Worm (Caenorhabditis elegans) whole organism, L3 larva: ENCODE measurements around the gene ZC266.1.

ENCODE experiments used
- ZK546.5 ChIP-seq: sonication (generic microtip); optimal IDR thresholded peaks from 2 replicates; lab custom pipeline; 2017; ENCODE audit warnings: missing biosample characterization, missing genetic modification characterization
- ama-1 ChIP-seq: fragments of 150-350 bp; optimal IDR thresholded peaks from 2 replicates; lab custom pipeline; 2018
- ceh-16 ChIP-seq: sonication (generic microtip); optimal IDR thresholded peaks from 2 replicates; lab custom pipeline; 2017; ENCODE audit warnings: missing biosample characterization, missing genetic modification characterization
- ceh-9 ChIP-seq: sonication (generic microtip); optimal IDR thresholded peaks from 2 replicates; lab custom pipeline; 2018; ENCODE audit warnings: missing biosample characterization, missing genetic modification characterization
- daf-12 ChIP-seq: fragments of 150-350 bp; optimal IDR thresholded peaks from 2 replicates; lab custom pipeline; 2014; ENCODE audit warnings: missing biosample characterization, missing genetic modification reagents, missing genetic modification characterization
- egl-27 ChIP-seq: sonication (generic microtip); optimal IDR thresholded peaks from 4 replicates; lab custom pipeline; 2017; ENCODE audit warnings: missing biosample characterization, missing genetic modification reagents, missing genetic modification characterization
- egl-5 ChIP-seq: fragments of 150-350 bp; optimal IDR thresholded peaks from 2 replicates; lab custom pipeline; 2017; ENCODE audit warnings: missing biosample characterization, missing genetic modification reagents, missing genetic modification characterization, inconsistent platforms
- elt-2 ChIP-seq: sonication (generic microtip); optimal IDR thresholded peaks from 2 replicates; lab custom pipeline; 2016; ENCODE audit warnings: missing genetic modification reagents, mild to moderate bottlenecking, missing genetic modification characterization, missing compliant biosample characterization
- eor-1 ChIP-seq, 2 experiments: fragments of 150-350 bp; optimal IDR thresholded peaks; 2 replicates each; lab custom pipeline; 2014 to 2018; ENCODE audit warnings: missing biosample characterization in 2 of 2, missing genetic modification characterization in 2 of 2
- fkh-10 ChIP-seq: sonication (generic microtip); optimal IDR thresholded peaks from 2 replicates; lab custom pipeline; 2017; ENCODE audit warnings: missing biosample characterization, missing genetic modification reagents, missing genetic modification characterization
- fkh-2 ChIP-seq: fragments of 150-350 bp; optimal IDR thresholded peaks from 2 replicates; lab custom pipeline; 2014; ENCODE audit warnings: missing biosample characterization, missing genetic modification reagents, missing genetic modification characterization
- fos-1 ChIP-seq: fragments of 150-350 bp; optimal IDR thresholded peaks from 2 replicates; lab custom pipeline; 2014; ENCODE audit warnings: missing biosample characterization, missing genetic modification characterization
- hmg-11 ChIP-seq: sonication (generic microtip); optimal IDR thresholded peaks from 2 replicates; lab custom pipeline; 2016; ENCODE audit warnings: missing genetic modification characterization, missing compliant biosample characterization
- jun-1 ChIP-seq: fragments of 150-350 bp; optimal IDR thresholded peaks from 2 replicates; lab custom pipeline; 2014; ENCODE audit warnings: missing biosample characterization, missing genetic modification reagents, missing genetic modification characterization
- lin-15B ChIP-seq: fragments of 150-350 bp; optimal IDR thresholded peaks from 2 replicates; lab custom pipeline; 2014; ENCODE audit warnings: missing biosample characterization, missing genetic modification characterization
- lin-39 ChIP-seq: fragments of 150-350 bp; optimal IDR thresholded peaks from 2 replicates; lab custom pipeline; 2018; ENCODE audit warnings: missing biosample characterization, missing genetic modification reagents, missing genetic modification characterization
- lsy-12 ChIP-seq: sonication (generic microtip); optimal IDR thresholded peaks from 2 replicates; lab custom pipeline; 2016; ENCODE audit warnings: mild to moderate bottlenecking, missing genetic modification characterization, missing compliant biosample characterization
- mml-1 ChIP-seq: fragments of 150-350 bp; sonication (generic microtip); optimal IDR thresholded peaks from 3 replicates; lab custom pipeline; 2014; ENCODE audit warnings: missing biosample characterization, missing genetic modification characterization
- nfya-1 ChIP-seq: sonication (generic microtip); optimal IDR thresholded peaks from 2 replicates; lab custom pipeline; 2017; ENCODE audit warnings: missing genetic modification characterization, mild to moderate bottlenecking, missing compliant biosample characterization, antibody characterized with exemption, moderate library complexity; ENCODE audit not compliant: insufficient read depth
- nhr-11 ChIP-seq: fragments of 150-350 bp; optimal IDR thresholded peaks from 2 replicates; lab custom pipeline; 2014; ENCODE audit warnings: missing biosample characterization, missing genetic modification characterization
- nhr-12 ChIP-seq: fragments of 150-350 bp; optimal IDR thresholded peaks from 2 replicates; lab custom pipeline; 2014; ENCODE audit warnings: missing biosample characterization, missing genetic modification characterization
- nhr-23 ChIP-seq: fragments of 150-350 bp; optimal IDR thresholded peaks from 2 replicates; lab custom pipeline; 2014; ENCODE audit warnings: missing biosample characterization, missing genetic modification reagents, missing genetic modification characterization
- nhr-28 ChIP-seq: fragments of 150-350 bp; optimal IDR thresholded peaks from 2 replicates; lab custom pipeline; 2014; ENCODE audit warnings: missing biosample characterization, missing genetic modification characterization
- nhr-43 ChIP-seq: sonication (generic microtip); optimal IDR thresholded peaks from 2 replicates; lab custom pipeline; 2016; ENCODE audit warnings: mild to moderate bottlenecking, missing genetic modification characterization, missing compliant biosample characterization; ENCODE audit not compliant: poor library complexity, severe bottlenecking
- nhr-67 ChIP-seq: fragments of 150-350 bp; optimal IDR thresholded peaks from 2 replicates; lab custom pipeline; 2014; ENCODE audit warnings: missing biosample characterization, missing genetic modification characterization
- nhr-76 ChIP-seq: fragments of 150-350 bp; sonication (generic microtip); optimal IDR thresholded peaks from 5 replicates; lab custom pipeline; 2014; ENCODE audit warnings: missing biosample characterization, missing genetic modification characterization
- nhr-77 ChIP-seq: fragments of 150-350 bp; optimal IDR thresholded peaks from 2 replicates; lab custom pipeline; 2014; ENCODE audit warnings: missing biosample characterization, missing genetic modification characterization
- pha-4 ChIP-seq: fragments of 150-350 bp; optimal IDR thresholded peaks from 2 replicates; lab custom pipeline; 2014; ENCODE audit warnings: missing biosample characterization, missing genetic modification reagents, missing genetic modification characterization
- pqm-1 ChIP-seq: fragments of 150-350 bp; optimal IDR thresholded peaks from 2 replicates; lab custom pipeline; 2017; ENCODE audit warnings: missing biosample characterization, missing genetic modification characterization, inconsistent platforms
- sea-2 ChIP-seq: fragments of 150-350 bp; sonication (generic microtip); optimal IDR thresholded peaks from 4 replicates; lab custom pipeline; 2014; ENCODE audit warnings: missing biosample characterization, missing genetic modification reagents, missing genetic modification characterization
- skn-1 ChIP-seq: fragments of 150-350 bp; optimal IDR thresholded peaks from 2 replicates; lab custom pipeline; 2014; ENCODE audit warnings: missing biosample characterization, missing genetic modification characterization
- snpc-4 ChIP-seq: fragments of 150-350 bp; optimal IDR thresholded peaks from 2 replicates; lab custom pipeline; 2014; ENCODE audit warnings: missing biosample characterization, missing genetic modification characterization
- unc-62 ChIP-seq: fragments of 150-350 bp; sonication (generic microtip); optimal IDR thresholded peaks from 4 replicates; lab custom pipeline; 2014; ENCODE audit warnings: missing biosample characterization, missing genetic modification reagents, missing genetic modification characterization
- zag-1 ChIP-seq: fragments of 150-350 bp; optimal IDR thresholded peaks from 2 replicates; lab custom pipeline; 2014; ENCODE audit warnings: missing biosample characterization, missing genetic modification characterization
- ztf-11 ChIP-seq: fragments of 150-350 bp; optimal IDR thresholded peaks from 2 replicates; lab custom pipeline; 2014; ENCODE audit warnings: missing biosample characterization, missing genetic modification characterization

Gene ZC266.1

ce11 chrV:4731154-4731961 is 31.3 kb upstream of the ZC266.1 start, which contains the start of gene F39G3.3:
F39G3.3 (plus strand) TSS chrV:4731911.
- TF ChIP-seq pha-4 (tag; lab: Kevin White, UChicago), result peak; percentile 77
- TF ChIP-seq mml-1 (tag; lab: Kevin White, UChicago), result no peak
- TF ChIP-seq lin-39 (tag; lab: Kevin White, UChicago), result peak; percentile 94
- TF ChIP-seq hmg-11 (tag; lab: Kevin White, UChicago), result peak; percentile 81
- TF ChIP-seq skn-1 (tag; lab: Kevin White, UChicago), result peak; percentile 52
- peak; percentile 72 for TF ChIP-seq nfya-1
- peak; percentile 24 for TF ChIP-seq ama-1 (lab: Kevin White, UChicago)
- TF ChIP-seq nhr-23 (tag; lab: Kevin White, UChicago), result peak; percentile 45
- no peak for TF ChIP-seq fkh-2 (tag; lab: Kevin White, UChicago)
- peak; percentile 4 for TF ChIP-seq pqm-1 (tag; lab: Kevin White, UChicago)
- TF ChIP-seq daf-12 (tag; lab: Kevin White, UChicago), result no peak
- TF ChIP-seq fkh-10 (GFP tag; lab: Kevin White, UChicago), result no peak
- TF ChIP-seq elt-2 (tag; lab: Kevin White, UChicago), result peak; percentile 33
- no peak for TF ChIP-seq nhr-28 (tag; lab: Kevin White, UChicago)
- TF ChIP-seq lin-15B (tag; lab: Kevin White, UChicago), result peak; percentile 11
- peak; percentile 58 for TF ChIP-seq nhr-43 (tag; lab: Kevin White, UChicago)
- TF ChIP-seq egl-5, result peak; percentile 80

DNA sequence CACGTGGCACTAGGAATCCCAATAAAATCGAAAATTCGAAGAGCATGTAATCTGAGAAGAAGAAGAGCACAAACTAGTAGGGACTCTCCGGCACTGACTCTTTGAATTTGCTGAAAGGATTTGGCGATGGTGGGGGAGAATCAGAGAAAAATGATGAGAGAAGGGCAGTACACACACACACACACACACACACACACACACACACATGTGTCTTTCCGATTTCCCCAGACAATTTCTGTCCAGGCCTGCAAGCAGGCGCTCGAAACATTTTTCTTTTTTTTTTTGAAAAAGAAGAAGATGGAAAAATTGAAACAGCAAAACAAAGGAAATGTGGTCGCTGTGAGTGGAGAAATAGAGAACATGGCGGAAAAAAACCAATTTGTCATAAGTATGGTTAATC is 30.0 kb upstream of the ZC266.1 start, which contains the start of gene tig-2:
Gene tig-2, minus strand, starts transcription at position 87 of the 400 bp plus-strand sequence.
- TF ChIP-seq snpc-4 (tag; lab: Kevin White, UChicago) (no peak), elt-2 (tag; lab: Kevin White, UChicago) (no peak), ztf-11 (tag; lab: Kevin White, UChicago) (no peak), egl-27 (tag; lab: Kevin White, UChicago) (no peak), ceh-9 (tag; lab: Kevin White, UChicago) (no peak), sea-2 (GFP tag; lab: Kevin White, UChicago) (no peak), egl-5 (no peak), ceh-16 (tag; lab: Kevin White, UChicago) (no peak), nhr-43 (tag; lab: Kevin White, UChicago) (no peak), nfya-1 (peak; percentile 27), skn-1 (tag; lab: Kevin White, UChicago) (no peak), lin-39 (tag; lab: Kevin White, UChicago) (peak; percentile 36)

- no peak for TF ChIP-seq zag-1
- TF ChIP-seq egl-27 (tag; lab: Kevin White, UChicago), result no peak
- TF ChIP-seq ceh-9 (tag; lab: Kevin White, UChicago), result no peak
- TF ChIP-seq nhr-67 (tag; lab: Kevin White, UChicago), result no peak
- TF ChIP-seq nhr-76 (tag; lab: Kevin White, UChicago), result no peak
- no peak for TF ChIP-seq ZK546.5 (tag; lab: Kevin White, UChicago)
- no peak for TF ChIP-seq nhr-77 (tag; lab: Kevin White, UChicago)
Measured at ce11 chrV:4724453-4724852, 24.4 kb upstream of the ZC266.1 start, which contains the start of gene F39G3.4. F39G3.4 (plus strand) TSS chrV:4724753.

DNA sequence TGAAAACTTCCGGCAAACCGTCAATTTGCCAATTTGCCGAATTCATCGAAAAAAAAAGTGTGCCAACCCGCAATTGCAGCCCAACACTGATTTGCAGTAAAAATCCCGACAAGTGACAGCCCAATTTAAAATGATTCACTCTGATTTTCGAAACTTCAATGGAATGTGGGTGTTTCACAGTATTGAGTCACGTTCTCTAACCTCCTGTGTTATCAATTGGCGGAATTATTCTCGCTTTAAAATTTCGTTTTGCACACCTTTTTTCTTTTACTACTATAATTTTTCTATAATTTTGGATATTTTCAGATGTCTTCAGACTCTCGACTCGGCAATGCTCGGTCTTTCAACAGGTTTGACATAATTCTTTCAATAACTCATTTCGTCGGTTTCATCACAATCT is 22.2 kb upstream of the ZC266.1 start, which contains the start of gene F39G3.5:
Gene F39G3.5, plus strand, starts transcription at position 301 of the 400 bp plus-strand sequence.
- TF ChIP-seq eor-1 (tag; optimal IDR thresholded peaks at IDR 0.05; lab: Kevin White, UChicago), result no peak
- no peak for TF ChIP-seq nhr-43 (tag; lab: Kevin White, UChicago)
- TF ChIP-seq nfya-1, result no peak
- TF ChIP-seq jun-1 (tag; lab: Kevin White, UChicago), result no peak
- no peak for TF ChIP-seq nhr-23 (tag; lab: Kevin White, UChicago)
- TF ChIP-seq lsy-12, result no peak
- TF ChIP-seq fos-1 (tag; lab: Kevin White, UChicago), result no peak
- TF ChIP-seq ceh-9 (tag; lab: Kevin White, UChicago), result no peak
- no peak for TF ChIP-seq nhr-12
- TF ChIP-seq lin-15B (tag; lab: Kevin White, UChicago), result no peak
- TF ChIP-seq unc-62, result no peak
- no peak for TF ChIP-seq ztf-11 (tag; lab: Kevin White, UChicago)
- TF ChIP-seq nhr-77 (tag; lab: Kevin White, UChicago), result no peak
- no peak for TF ChIP-seq elt-2 (tag; lab: Kevin White, UChicago)
- TF ChIP-seq hmg-11 (tag; lab: Kevin White, UChicago), result no peak
- no peak for TF ChIP-seq sea-2 (GFP tag; lab: Kevin White, UChicago)
- no peak for TF ChIP-seq nhr-11 (tag; lab: Kevin White, UChicago)
- no peak for TF ChIP-seq daf-12 (tag; lab: Kevin White, UChicago)
